Worm (Caenorhabditis elegans) whole organism, L3 larva: Measurements from ENCODE around the gene T06A10.106.

Experiments used
- R02D3.7 ChIP-seq: fragments of 150-350 bp; optimal IDR thresholded peaks from 2 replicates; lab custom pipeline; 2014; ENCODE audit warnings: missing biosample characterization, missing genetic modification characterization
- ZK546.5 ChIP-seq: sonication (generic microtip); optimal IDR thresholded peaks from 2 replicates; lab custom pipeline; 2017; ENCODE audit warnings: missing biosample characterization, missing genetic modification characterization
- aly-2 ChIP-seq: fragments of 150-350 bp; optimal IDR thresholded peaks from 2 replicates; lab custom pipeline; 2014; ENCODE audit warnings: missing biosample characterization, missing genetic modification characterization
- ama-1 ChIP-seq: fragments of 150-350 bp; optimal IDR thresholded peaks from 2 replicates; lab custom pipeline; 2018
- ceh-16 ChIP-seq: sonication (generic microtip); optimal IDR thresholded peaks from 2 replicates; lab custom pipeline; 2017; ENCODE audit warnings: missing biosample characterization, missing genetic modification characterization
- ceh-28 ChIP-seq: fragments of 150-350 bp; optimal IDR thresholded peaks from 2 replicates; lab custom pipeline; 2014; ENCODE audit warnings: missing biosample characterization, missing genetic modification reagents, missing genetic modification characterization
- ceh-82 ChIP-seq: fragments of 150-350 bp; optimal IDR thresholded peaks from 2 replicates; lab custom pipeline; 2014; ENCODE audit warnings: missing biosample characterization, missing genetic modification characterization
- ceh-9 ChIP-seq: sonication (generic microtip); optimal IDR thresholded peaks from 2 replicates; lab custom pipeline; 2018; ENCODE audit warnings: missing biosample characterization, missing genetic modification characterization
- daf-12 ChIP-seq: fragments of 150-350 bp; optimal IDR thresholded peaks from 2 replicates; lab custom pipeline; 2014; ENCODE audit warnings: missing biosample characterization, missing genetic modification reagents, missing genetic modification characterization
- egl-27 ChIP-seq: sonication (generic microtip); optimal IDR thresholded peaks from 4 replicates; lab custom pipeline; 2017; ENCODE audit warnings: missing biosample characterization, missing genetic modification reagents, missing genetic modification characterization
- egl-5 ChIP-seq: fragments of 150-350 bp; optimal IDR thresholded peaks from 2 replicates; lab custom pipeline; 2017; ENCODE audit warnings: missing biosample characterization, missing genetic modification reagents, missing genetic modification characterization, inconsistent platforms
- elt-1 ChIP-seq: fragments of 150-350 bp; optimal IDR thresholded peaks from 2 replicates; lab custom pipeline; 2014; ENCODE audit warnings: missing biosample characterization, missing genetic modification characterization
- elt-2 ChIP-seq: sonication (generic microtip); optimal IDR thresholded peaks from 2 replicates; lab custom pipeline; 2016; ENCODE audit warnings: missing genetic modification reagents, mild to moderate bottlenecking, missing genetic modification characterization, missing compliant biosample characterization
- elt-3 ChIP-seq, 3 experiments: fragments of 150-350 bp in 1 of 3; sonication (generic microtip) in 2 of 3; optimal IDR thresholded peaks; 2 replicates in 2 of 3; 4 replicates in 1 of 3; lab custom pipeline; 2014 to 2017; ENCODE audit warnings: missing biosample characterization in 3 of 3, missing genetic modification characterization in 3 of 3
- eor-1 ChIP-seq, 2 experiments: fragments of 150-350 bp; optimal IDR thresholded peaks; 2 replicates each; lab custom pipeline; 2014 to 2018; ENCODE audit warnings: missing biosample characterization in 2 of 2, missing genetic modification characterization in 2 of 2
- fkh-10 ChIP-seq: sonication (generic microtip); optimal IDR thresholded peaks from 2 replicates; lab custom pipeline; 2017; ENCODE audit warnings: missing biosample characterization, missing genetic modification reagents, missing genetic modification characterization
- fkh-2 ChIP-seq: fragments of 150-350 bp; optimal IDR thresholded peaks from 2 replicates; lab custom pipeline; 2014; ENCODE audit warnings: missing biosample characterization, missing genetic modification reagents, missing genetic modification characterization
- fos-1 ChIP-seq: fragments of 150-350 bp; optimal IDR thresholded peaks from 2 replicates; lab custom pipeline; 2014; ENCODE audit warnings: missing biosample characterization, missing genetic modification characterization
- hmg-11 ChIP-seq: sonication (generic microtip); optimal IDR thresholded peaks from 2 replicates; lab custom pipeline; 2016; ENCODE audit warnings: missing genetic modification characterization, missing compliant biosample characterization
- jun-1 ChIP-seq: fragments of 150-350 bp; optimal IDR thresholded peaks from 2 replicates; lab custom pipeline; 2014; ENCODE audit warnings: missing biosample characterization, missing genetic modification reagents, missing genetic modification characterization
- lin-15B ChIP-seq: fragments of 150-350 bp; optimal IDR thresholded peaks from 2 replicates; lab custom pipeline; 2014; ENCODE audit warnings: missing biosample characterization, missing genetic modification characterization
- lin-39 ChIP-seq: fragments of 150-350 bp; optimal IDR thresholded peaks from 2 replicates; lab custom pipeline; 2018; ENCODE audit warnings: missing biosample characterization, missing genetic modification reagents, missing genetic modification characterization
- lsy-12 ChIP-seq: sonication (generic microtip); optimal IDR thresholded peaks from 2 replicates; lab custom pipeline; 2016; ENCODE audit warnings: mild to moderate bottlenecking, missing genetic modification characterization, missing compliant biosample characterization
- mdl-1 ChIP-seq: fragments of 150-350 bp; optimal IDR thresholded peaks from 2 replicates; lab custom pipeline; 2014; ENCODE audit warnings: missing biosample characterization, missing genetic modification characterization
- mml-1 ChIP-seq: fragments of 150-350 bp; sonication (generic microtip); optimal IDR thresholded peaks from 3 replicates; lab custom pipeline; 2014; ENCODE audit warnings: missing biosample characterization, missing genetic modification characterization
- nfya-1 ChIP-seq: sonication (generic microtip); optimal IDR thresholded peaks from 2 replicates; lab custom pipeline; 2017; ENCODE audit warnings: missing genetic modification characterization, mild to moderate bottlenecking, missing compliant biosample characterization, antibody characterized with exemption, moderate library complexity; ENCODE audit not compliant: insufficient read depth
- nhr-11 ChIP-seq: fragments of 150-350 bp; optimal IDR thresholded peaks from 2 replicates; lab custom pipeline; 2014; ENCODE audit warnings: missing biosample characterization, missing genetic modification characterization
- nhr-12 ChIP-seq: fragments of 150-350 bp; optimal IDR thresholded peaks from 2 replicates; lab custom pipeline; 2014; ENCODE audit warnings: missing biosample characterization, missing genetic modification characterization
- nhr-23 ChIP-seq: fragments of 150-350 bp; optimal IDR thresholded peaks from 2 replicates; lab custom pipeline; 2014; ENCODE audit warnings: missing biosample characterization, missing genetic modification reagents, missing genetic modification characterization
- nhr-237 ChIP-seq: fragments of 150-350 bp; optimal IDR thresholded peaks from 2 replicates; lab custom pipeline; 2014; ENCODE audit warnings: missing biosample characterization, missing genetic modification characterization
- nhr-25 ChIP-seq: sonication (generic microtip); optimal IDR thresholded peaks from 2 replicates; lab custom pipeline; 2017; ENCODE audit warnings: missing biosample characterization, missing genetic modification characterization
- nhr-28 ChIP-seq: fragments of 150-350 bp; optimal IDR thresholded peaks from 2 replicates; lab custom pipeline; 2014; ENCODE audit warnings: missing biosample characterization, missing genetic modification characterization
- nhr-43 ChIP-seq: sonication (generic microtip); optimal IDR thresholded peaks from 2 replicates; lab custom pipeline; 2016; ENCODE audit warnings: mild to moderate bottlenecking, missing genetic modification characterization, missing compliant biosample characterization; ENCODE audit not compliant: poor library complexity, severe bottlenecking
- nhr-67 ChIP-seq: fragments of 150-350 bp; optimal IDR thresholded peaks from 2 replicates; lab custom pipeline; 2014; ENCODE audit warnings: missing biosample characterization, missing genetic modification characterization
- nhr-76 ChIP-seq: fragments of 150-350 bp; sonication (generic microtip); optimal IDR thresholded peaks from 5 replicates; lab custom pipeline; 2014; ENCODE audit warnings: missing biosample characterization, missing genetic modification characterization
- nhr-77 ChIP-seq: fragments of 150-350 bp; optimal IDR thresholded peaks from 2 replicates; lab custom pipeline; 2014; ENCODE audit warnings: missing biosample characterization, missing genetic modification characterization
- pha-4 ChIP-seq: fragments of 150-350 bp; optimal IDR thresholded peaks from 2 replicates; lab custom pipeline; 2014; ENCODE audit warnings: missing biosample characterization, missing genetic modification reagents, missing genetic modification characterization
- pqm-1 ChIP-seq: fragments of 150-350 bp; optimal IDR thresholded peaks from 2 replicates; lab custom pipeline; 2017; ENCODE audit warnings: missing biosample characterization, missing genetic modification characterization, inconsistent platforms
- sea-2 ChIP-seq: fragments of 150-350 bp; sonication (generic microtip); optimal IDR thresholded peaks from 4 replicates; lab custom pipeline; 2014; ENCODE audit warnings: missing biosample characterization, missing genetic modification reagents, missing genetic modification characterization
- skn-1 ChIP-seq: fragments of 150-350 bp; optimal IDR thresholded peaks from 2 replicates; lab custom pipeline; 2014; ENCODE audit warnings: missing biosample characterization, missing genetic modification characterization
- snpc-4 ChIP-seq: fragments of 150-350 bp; optimal IDR thresholded peaks from 2 replicates; lab custom pipeline; 2014; ENCODE audit warnings: missing biosample characterization, missing genetic modification characterization
- tbx-2 ChIP-seq: sonication (generic microtip); optimal IDR thresholded peaks from 2 replicates; lab custom pipeline; 2016; ENCODE audit warnings: mild to moderate bottlenecking, missing genetic modification characterization, missing compliant biosample characterization
- unc-39 ChIP-seq: sonication (generic microtip); optimal IDR thresholded peaks from 4 replicates; lab custom pipeline; 2017; ENCODE audit warnings: missing biosample characterization, missing genetic modification characterization
- unc-62 ChIP-seq: fragments of 150-350 bp; sonication (generic microtip); optimal IDR thresholded peaks from 4 replicates; lab custom pipeline; 2014; ENCODE audit warnings: missing biosample characterization, missing genetic modification reagents, missing genetic modification characterization
- zag-1 ChIP-seq: fragments of 150-350 bp; optimal IDR thresholded peaks from 2 replicates; lab custom pipeline; 2014; ENCODE audit warnings: missing biosample characterization, missing genetic modification characterization
- ztf-11 ChIP-seq: fragments of 150-350 bp; optimal IDR thresholded peaks from 2 replicates; lab custom pipeline; 2014; ENCODE audit warnings: missing biosample characterization, missing genetic modification characterization
- ztf-4 ChIP-seq: fragments of 150-350 bp; optimal IDR thresholded peaks from 2 replicates; lab custom pipeline; 2014; ENCODE audit warnings: missing biosample characterization, missing genetic modification characterization

The T06A10.106 gene

ce11 chrIV:16864876-16865275 is 3.9 kb downstream of the T06A10.106 start:
- no peak for TF ChIP-seq zag-1 (tag; lab: Kevin White, UChicago)

ce11 chrIV:16863431-16863895 is 5.3 kb downstream of the T06A10.106 start, which contains the start of the genes mel-46 and lsy-13:
Gene mel-46, minus strand, starts transcription at chrIV:16863481.
Gene lsy-13, plus strand, starts transcription at chrIV:16863870.
- no peak for TF ChIP-seq elt-3 (tag; optimal IDR thresholded peaks at IDR 0.05; lab: Kevin White, UChicago)
- no peak for TF ChIP-seq sea-2
- TF ChIP-seq lin-15B (tag; lab: Kevin White, UChicago) = peak; percentile 35
- TF ChIP-seq ceh-82 = no peak
- TF ChIP-seq nhr-28 (tag; lab: Kevin White, UChicago) = no peak
- TF ChIP-seq zag-1 (tag; lab: Kevin White, UChicago) = no peak
- TF ChIP-seq lsy-12 (tag; lab: Kevin White, UChicago) = no peak
- peak; percentile 27 for TF ChIP-seq lin-39 (tag; lab: Kevin White, UChicago)
- TF ChIP-seq tbx-2 (tag; lab: Kevin White, UChicago) = no peak
- TF ChIP-seq nfya-1 (tag; lab: Kevin White, UChicago) = peak; percentile 55
- no peak for TF ChIP-seq nhr-12
- peak; percentile 37 for TF ChIP-seq nhr-23 (tag; lab: Kevin White, UChicago)
- no peak for TF ChIP-seq mml-1
- no peak for TF ChIP-seq jun-1 (tag; lab: Kevin White, UChicago)
- no peak for TF ChIP-seq ztf-4 (tag; lab: Kevin White, UChicago)
- no peak for TF ChIP-seq nhr-25 (tag; lab: Kevin White, UChicago)
- TF ChIP-seq ZK546.5 = no peak
- TF ChIP-seq eor-1 (tag; optimal IDR thresholded peaks at IDR 0.05; lab: Kevin White, UChicago) = no peak
- TF ChIP-seq elt-2 = peak; percentile 5
- TF ChIP-seq pqm-1 (tag; lab: Kevin White, UChicago) = no peak
- no peak for TF ChIP-seq nhr-237 (tag; lab: Kevin White, UChicago)
- TF ChIP-seq nhr-67 (tag; lab: Kevin White, UChicago) = no peak
- no peak for TF ChIP-seq ztf-11 (tag; lab: Kevin White, UChicago)
- no peak for TF ChIP-seq unc-62 (GFP tag; lab: Kevin White, UChicago)
- no peak for TF ChIP-seq unc-39 (tag; lab: Kevin White, UChicago)
- peak; percentile 45 for TF ChIP-seq hmg-11
- peak; percentile 82 for TF ChIP-seq pha-4 (tag; lab: Kevin White, UChicago)
- no peak for TF ChIP-seq nhr-76 (tag; lab: Kevin White, UChicago)
- peak; percentile 49 for TF ChIP-seq ceh-28
- TF ChIP-seq elt-1 (tag; lab: Kevin White, UChicago) = no peak
- TF ChIP-seq ama-1 (lab: Kevin White, UChicago) = no peak
- TF ChIP-seq fos-1 (tag; lab: Kevin White, UChicago) = no peak
- no peak for TF ChIP-seq egl-27 (tag; lab: Kevin White, UChicago)
- no peak for TF ChIP-seq nhr-77 (tag; lab: Kevin White, UChicago)
- TF ChIP-seq fkh-10 = no peak
- TF ChIP-seq fkh-2 (tag; lab: Kevin White, UChicago) = no peak
- no peak for TF ChIP-seq aly-2 (tag; lab: Kevin White, UChicago)
- peak; percentile 60 for TF ChIP-seq skn-1 (tag; lab: Kevin White, UChicago)
- TF ChIP-seq ceh-9 (tag; lab: Kevin White, UChicago) = no peak
- peak; percentile 68 for TF ChIP-seq snpc-4 (tag; lab: Kevin White, UChicago)
- TF ChIP-seq mdl-1 (tag; lab: Kevin White, UChicago) = no peak
- TF ChIP-seq nhr-43 = no peak
- TF ChIP-seq daf-12 = no peak
- TF ChIP-seq R02D3.7 (tag; lab: Kevin White, UChicago) = peak; percentile 33
- TF ChIP-seq ceh-16 (tag; lab: Kevin White, UChicago) = no peak
- no peak for TF ChIP-seq egl-5 (tag; lab: Kevin White, UChicago)
- TF ChIP-seq nhr-11 = no peak
